Fruit fly (Drosophila melanogaster) whole organism, embryonic: ENCODE measurements around the gene pnt.
A peak's percentile ranks its signal among the peaks of the same experiment; 100 is the strongest.

ENCODE experiments used
- Ada2b ChIP-seq: fragments of 200-800 bp; sonication (Bioruptor generic); IDR thresholded peaks from 2 replicates; pipeline ENCODE4 v1.3.6; 2022; ENCODE audit warnings: missing biosample characterization, missing genetic modification characterization
- Bdp1 ChIP-seq: fragments of 200-800 bp; sonication (Bioruptor generic); optimal IDR thresholded peaks from 3 replicates; lab custom pipeline; 2016; ENCODE audit warnings: missing biosample characterization, missing genetic modification characterization
- Bgb ChIP-seq: fragments of 200-800 bp; sonication (Bioruptor generic); IDR thresholded peaks from 2 replicates; pipeline ENCODE4 v1.3.6; 2022; ENCODE audit warnings: missing biosample characterization, missing genetic modification characterization; ENCODE audit not compliant: partially characterized antibody
- CG10654 ChIP-seq: fragments of 200-800 bp; sonication (Bioruptor generic); optimal IDR thresholded peaks from 2 replicates; lab custom pipeline; 2016; ENCODE audit warnings: missing biosample characterization, missing genetic modification characterization
- CG11560 ChIP-seq: fragments of 200-800 bp; sonication (Bioruptor generic); IDR thresholded peaks from 3 replicates; pipeline ENCODE4 v1.3.6; 2022; ENCODE audit warnings: missing biosample characterization, missing genetic modification characterization
- CG11696 ChIP-seq: fragments of 200-800 bp; sonication (Bioruptor generic); IDR thresholded peaks from 2 replicates; pipeline ENCODE4 v1.3.6; 2022; ENCODE audit warnings: missing biosample characterization, missing genetic modification characterization
- CG12071 ChIP-seq: fragments of 200-800 bp; sonication (Bioruptor generic); optimal IDR thresholded peaks from 3 replicates; lab custom pipeline; 2018; ENCODE audit warnings: missing biosample characterization, mild to moderate bottlenecking, missing genetic modification characterization
- CG15269 ChIP-seq: fragments of 200-800 bp; sonication (Bioruptor generic); optimal IDR thresholded peaks from 2 replicates; lab custom pipeline; 2018; ENCODE audit warnings: missing biosample characterization, mild to moderate bottlenecking, missing genetic modification characterization, moderate library complexity
- CG1529 ChIP-seq: fragments of 200-800 bp; sonication (Bioruptor generic); optimal IDR thresholded peaks from 3 replicates; lab custom pipeline; 2018; ENCODE audit warnings: missing biosample characterization, missing genetic modification characterization
- CG1602 ChIP-seq: fragments of 200-800 bp; sonication (Bioruptor generic); optimal IDR thresholded peaks from 3 replicates; lab custom pipeline; 2016; ENCODE audit warnings: missing biosample characterization, missing genetic modification characterization
- CG1647 ChIP-seq: fragments of 200-800 bp; sonication (Bioruptor generic); optimal IDR thresholded peaks from 3 replicates; lab custom pipeline; 2016; ENCODE audit warnings: missing biosample characterization, missing genetic modification characterization
- CG17385 ChIP-seq: fragments of 200-800 bp; sonication (Bioruptor generic); optimal IDR thresholded peaks from 3 replicates; lab custom pipeline; 2018; ENCODE audit warnings: missing biosample characterization, mild to moderate bottlenecking, missing genetic modification characterization
- CG17802 ChIP-seq: fragments of 200-800 bp; sonication (Bioruptor generic); optimal IDR thresholded peaks from 2 replicates; lab custom pipeline; 2018; ENCODE audit warnings: missing biosample characterization, mild to moderate bottlenecking, missing genetic modification characterization, moderate library complexity
- CG17912 ChIP-seq: fragments of 200-800 bp; sonication (Bioruptor generic); optimal IDR thresholded peaks from 2 replicates; lab custom pipeline; 2018; ENCODE audit warnings: missing biosample characterization, mild to moderate bottlenecking, missing genetic modification characterization
- CG18764 ChIP-seq: fragments of 200-800 bp; sonication (Bioruptor generic); optimal IDR thresholded peaks from 3 replicates; lab custom pipeline; 2016; ENCODE audit warnings: missing biosample characterization, missing genetic modification characterization
- CG2120 ChIP-seq: fragments of 200-800 bp; sonication (Bioruptor generic); optimal IDR thresholded peaks from 3 replicates; lab custom pipeline; 2016; ENCODE audit warnings: missing biosample characterization, missing genetic modification characterization
- CG30431 ChIP-seq: fragments of 200-800 bp; sonication (Bioruptor generic); optimal IDR thresholded peaks from 2 replicates; lab custom pipeline; 2017; ENCODE audit warnings: missing biosample characterization, missing genetic modification characterization
- CG32767 ChIP-seq: fragments of 200-800 bp; sonication (Bioruptor generic); IDR thresholded peaks from 2 replicates; pipeline ENCODE4 v1.3.6; 2022; ENCODE audit warnings: missing biosample characterization, missing genetic modification characterization
- CG3847 ChIP-seq: fragments of 200-800 bp; sonication (Bioruptor generic); IDR thresholded peaks from 2 replicates; pipeline ENCODE4 v1.3.6; 2022; ENCODE audit warnings: missing biosample characterization, missing genetic modification characterization
- CG4360 ChIP-seq: fragments of 200-800 bp; sonication (Bioruptor generic); IDR thresholded peaks from 2 replicates; pipeline ENCODE4 v1.3.6; 2022; ENCODE audit warnings: missing biosample characterization, missing genetic modification characterization
- CG5180 ChIP-seq: fragments of 200-800 bp; sonication (Bioruptor generic); optimal IDR thresholded peaks from 3 replicates; lab custom pipeline; 2017; ENCODE audit warnings: missing biosample characterization, missing genetic modification characterization, mild to moderate bottlenecking, moderate library complexity, missing genetic modification reagents
- CG6683 ChIP-seq: fragments of 200-800 bp; sonication (Bioruptor generic); optimal IDR thresholded peaks from 2 replicates; lab custom pipeline; 2017; ENCODE audit warnings: missing biosample characterization, mild to moderate bottlenecking, missing genetic modification characterization, missing genetic modification reagents
- CG6791 ChIP-seq: fragments of 200-800 bp; sonication (Bioruptor generic); IDR thresholded peaks from 3 replicates; pipeline ENCODE4 v1.3.6; 2022; ENCODE audit warnings: missing biosample characterization, missing genetic modification characterization; ENCODE audit not compliant: partially characterized antibody
- CG7839 ChIP-seq: fragments of 200-800 bp; sonication (Bioruptor generic); optimal IDR thresholded peaks from 3 replicates; lab custom pipeline; 2018; ENCODE audit warnings: missing biosample characterization, mild to moderate bottlenecking, missing genetic modification characterization, moderate library complexity
- CG8388 ChIP-seq: fragments of 200-800 bp; sonication (Bioruptor generic); optimal IDR thresholded peaks from 2 replicates; lab custom pipeline; 2019; ENCODE audit warnings: missing biosample characterization, mild to moderate bottlenecking, missing genetic modification characterization, moderate library complexity
- CG8765 ChIP-seq: fragments of 200-800 bp; sonication (Bioruptor generic); IDR thresholded peaks from 2 replicates; pipeline ENCODE4 v1.3.6; 2022; ENCODE audit warnings: missing biosample characterization, missing genetic modification characterization
- CoRest ChIP-seq: fragments of 200-800 bp; sonication (Bioruptor generic); optimal IDR thresholded peaks from 3 replicates; lab custom pipeline; 2018; ENCODE audit warnings: missing biosample characterization, mild to moderate bottlenecking, missing genetic modification characterization, moderate library complexity
- Dip3 ChIP-seq: fragments of 200-800 bp; sonication (Bioruptor generic); optimal IDR thresholded peaks from 3 replicates; lab custom pipeline; 2016; ENCODE audit warnings: missing biosample characterization, missing genetic modification characterization
- Doc3 ChIP-seq: fragments of 200-800 bp; sonication (Bioruptor generic); IDR thresholded peaks from 3 replicates; pipeline ENCODE4 v1.3.6; 2022; ENCODE audit warnings: missing biosample characterization, missing genetic modification characterization; ENCODE audit not compliant: partially characterized antibody
- Ets65A ChIP-seq: fragments of 200-800 bp; sonication (Bioruptor generic); peaks from one replicate; lab custom pipeline; 2016; ENCODE audit warnings: missing biosample characterization, missing genetic modification characterization
- Lhr ChIP-seq: fragments of 200-800 bp; sonication (Bioruptor generic); optimal IDR thresholded peaks from 3 replicates; lab custom pipeline; 2017; ENCODE audit warnings: mild to moderate bottlenecking, missing biosample characterization, missing genetic modification reagents, missing genetic modification characterization
- NFAT ChIP-seq: fragments of 200-800 bp; sonication (Bioruptor generic); IDR thresholded peaks from 2 replicates; pipeline ENCODE4 v1.3.6; 2022; ENCODE audit warnings: missing biosample characterization, missing genetic modification characterization
- Optix ChIP-seq: fragments of 200-800 bp; sonication (Bioruptor generic); IDR thresholded peaks from 3 replicates; pipeline ENCODE4 v1.3.6; 2022; ENCODE audit warnings: missing biosample characterization, missing genetic modification characterization
- Ptx1 ChIP-seq: fragments of 200-800 bp; sonication (Bioruptor generic); IDR thresholded peaks from 2 replicates; pipeline ENCODE4 v1.3.6; 2022; ENCODE audit warnings: missing biosample characterization, missing genetic modification characterization
- Rx ChIP-seq: fragments of 200-800 bp; sonication (Bioruptor generic); IDR thresholded peaks from 2 replicates; pipeline ENCODE4 v1.3.6; 2022; ENCODE audit warnings: missing biosample characterization, missing genetic modification characterization
- Usf ChIP-seq: fragments of 200-800 bp; sonication (Bioruptor generic); optimal IDR thresholded peaks from 2 replicates; lab custom pipeline; 2017; ENCODE audit warnings: missing genotype, missing biosample characterization, missing genetic modification characterization
- Xbp1 ChIP-seq: fragments of 200-800 bp; sonication (Bioruptor generic); optimal IDR thresholded peaks from 3 replicates; lab custom pipeline; 2016; ENCODE audit warnings: missing biosample characterization, mild to moderate bottlenecking, missing genetic modification characterization
- YL-1 ChIP-seq: fragments of 200-800 bp; sonication (Bioruptor generic); optimal IDR thresholded peaks from 3 replicates; lab custom pipeline; 2017; ENCODE audit warnings: missing biosample characterization, mild to moderate bottlenecking, missing genetic modification characterization
- ato ChIP-seq: fragments of 200-800 bp; sonication (Bioruptor generic); IDR thresholded peaks from 2 replicates; pipeline ENCODE4 v1.3.6; 2022; ENCODE audit warnings: missing biosample characterization, missing genetic modification characterization; ENCODE audit not compliant: partially characterized antibody
- btn ChIP-seq: fragments of 200-800 bp; sonication (Bioruptor generic); optimal IDR thresholded peaks from 2 replicates; lab custom pipeline; 2016; ENCODE audit warnings: missing biosample characterization, missing genetic modification characterization
- gsb-n ChIP-seq: fragments of 200-800 bp; sonication (Bioruptor generic); optimal IDR thresholded peaks from 3 replicates; lab custom pipeline; 2018; ENCODE audit warnings: missing biosample characterization, mild to moderate bottlenecking, missing genetic modification characterization
- her ChIP-seq: fragments of 200-800 bp; sonication (Bioruptor generic); optimal IDR thresholded peaks from 2 replicates; lab custom pipeline; 2016; ENCODE audit warnings: missing biosample characterization, missing genetic modification characterization
- kah ChIP-seq: fragments of 200-800 bp; sonication (Bioruptor generic); optimal IDR thresholded peaks from 2 replicates; lab custom pipeline; 2018; ENCODE audit warnings: missing biosample characterization, mild to moderate bottlenecking, missing genetic modification characterization
- lbe ChIP-seq: fragments of 200-800 bp; sonication (Bioruptor generic); optimal IDR thresholded peaks from 2 replicates; lab custom pipeline; 2016; ENCODE audit warnings: missing biosample characterization, mild to moderate bottlenecking, missing genetic modification characterization
- maf-S ChIP-seq: fragments of 200-800 bp; sonication (Bioruptor generic); optimal IDR thresholded peaks from 2 replicates; lab custom pipeline; 2016; ENCODE audit warnings: missing biosample characterization, missing genetic modification characterization
- nerfin-1 ChIP-seq: fragments of 200-800 bp; sonication (Bioruptor generic); optimal IDR thresholded peaks from 3 replicates; lab custom pipeline; 2019; ENCODE audit warnings: missing biosample characterization, mild to moderate bottlenecking, missing genetic modification characterization, moderate library complexity
- scrt ChIP-seq: fragments of 200-800 bp; sonication (Bioruptor generic); optimal IDR thresholded peaks from 2 replicates; lab custom pipeline; 2018; ENCODE audit warnings: missing biosample characterization, mild to moderate bottlenecking, missing genetic modification characterization, moderate library complexity
- sens-2 ChIP-seq: fragments of 200-800 bp; sonication (Bioruptor generic); IDR thresholded peaks from 2 replicates; pipeline ENCODE4 v1.3.6; 2022; ENCODE audit warnings: missing biosample characterization, missing genetic modification characterization
- sna ChIP-seq: fragments of 200-800 bp; sonication (Bioruptor generic); IDR thresholded peaks from 2 replicates; pipeline ENCODE4 v1.3.6; 2022; ENCODE audit warnings: missing biosample characterization, missing genetic modification characterization; ENCODE audit not compliant: partially characterized antibody
- sqz ChIP-seq: fragments of 200-800 bp; sonication (Bioruptor generic); optimal IDR thresholded peaks from 3 replicates; lab custom pipeline; 2018; ENCODE audit warnings: missing biosample characterization, mild to moderate bottlenecking, missing genetic modification characterization
- sr ChIP-seq: fragments of 200-800 bp; sonication (Bioruptor generic); IDR thresholded peaks from 3 replicates; pipeline ENCODE4 v1.3.6; 2022; ENCODE audit warnings: missing biosample characterization, missing genetic modification characterization
- wor ChIP-seq: fragments of 200-800 bp; sonication (Bioruptor generic); IDR thresholded peaks from 2 replicates; pipeline ENCODE4 v1.3.6; 2022; ENCODE audit warnings: missing biosample characterization, missing genetic modification characterization

Gene pnt

dm6 chr3R:23295360-23295772, 50.6 kb downstream of the pnt start (continued):
- TF ChIP-seq CG3847 (0 out of 2 replicates have a peak, but pooled peaks have one; percentile 24), CG32767 (GFP tag; lab: Robert Waterston, UW) (peak; percentile 72), CG4360 (GFP tag; lab: Robert Waterston, UW) (peak; percentile 62), Ptx1 (GFP tag; lab: Robert Waterston, UW) (no peak), btn (GFP tag; lab: Kevin White, UChicago) (no peak), CG6683 (GFP tag; lab: Kevin White, UChicago) (no peak), her (GFP tag; lab: Kevin White, UChicago) (peak; percentile 39), CoRest (tag; lab: Kevin White, UChicago) (peak; percentile 46), CG17385 (peak; percentile 44), CG1647 (GFP tag; lab: Kevin White, UChicago) (no peak), sens-2 (GFP tag; lab: Robert Waterston, UW) (no peak), CG11696 (GFP tag; lab: Robert Waterston, UW) (no peak), CG18764 (no peak), CG8765 (GFP tag; lab: Robert Waterston, UW) (no peak), NFAT (GFP tag; lab: Robert Waterston, UW) (no peak), wor (GFP tag; lab: Robert Waterston, UW) (no peak), CG11560 (tag; lab: Robert Waterston, UW) (no peak), Dip3 (GFP tag; lab: Kevin White, UChicago) (no peak), CG1602 (GFP tag; lab: Kevin White, UChicago) (no peak), CG6791 (GFP tag; lab: Robert Waterston, UW) (peak; percentile 37; the same call in 1 of the 3 replicates), Bdp1 (GFP tag; lab: Kevin White, UChicago) (no peak), Usf (GFP tag; lab: Kevin White, UChicago) (no peak), ato (peak; percentile 59), Xbp1 (GFP tag; lab: Kevin White, UChicago) (no peak), Lhr (GFP tag; lab: Kevin White, UChicago) (no peak), CG17802 (no peak), CG7839 (tag; lab: Kevin White, UChicago) (peak; percentile 16), CG8388 (GFP tag; lab: Kevin White, UChicago) (no peak), CG10654 (no peak), Doc3 (GFP tag; lab: Robert Waterston, UW) (no peak), kah (GFP tag; lab: Kevin White, UChicago) (peak; percentile 50), CG5180 (peak; percentile 68), Optix (GFP tag; lab: Robert Waterston, UW) (no peak), Ets65A (GFP tag; lab: Kevin White, UChicago) (no peak), lbe (GFP tag; lab: Kevin White, UChicago) (peak; percentile 72), scrt (GFP tag; lab: Kevin White, UChicago) (peak; percentile 30), nerfin-1 (tag; lab: Kevin White, UChicago) (peak; percentile 95), CG1529 (no peak), CG30431 (no peak), sr (GFP tag; lab: Robert Waterston, UW) (peak; percentile 87), CG12071 (GFP tag; lab: Kevin White, UChicago) (peak; percentile 31), CG2120 (GFP tag; lab: Kevin White, UChicago) (no peak), CG17912 (peak; percentile 45), sna (GFP tag; lab: Robert Waterston, UW) (peak; percentile 66), Bgb (peak; percentile 69), gsb-n (tag; lab: Kevin White, UChicago) (peak; percentile 12), Ada2b (GFP tag; lab: Robert Waterston, UW) (no peak), YL-1 (GFP tag; lab: Kevin White, UChicago) (no peak), maf-S (GFP tag; lab: Kevin White, UChicago) (no peak), sqz (GFP tag; lab: Kevin White, UChicago) (peak; percentile 49), CG15269 (tag; lab: Kevin White, UChicago) (no peak), Rx (no peak)
